Fruit fly (Drosophila melanogaster) whole organism, embryonic: ENCODE data around the gene cue.

Experiments used
- Atf3 ChIP-seq: fragments of 200-800 bp; sonication (Bioruptor generic); optimal IDR thresholded peaks from 3 replicates; lab custom pipeline; 2016; ENCODE audit warnings: missing biosample characterization, missing genetic modification characterization
- Bdp1 ChIP-seq: fragments of 200-800 bp; sonication (Bioruptor generic); optimal IDR thresholded peaks from 3 replicates; lab custom pipeline; 2016; ENCODE audit warnings: missing biosample characterization, missing genetic modification characterization
- CG11398 ChIP-seq: fragments of 200-800 bp; sonication (Bioruptor generic); optimal IDR thresholded peaks from 2 replicates; lab custom pipeline; 2016; ENCODE audit warnings: missing biosample characterization, missing genetic modification characterization
- CG13287 ChIP-seq: fragments of 200-800 bp; sonication (Bioruptor generic); IDR thresholded peaks from 2 replicates; pipeline ENCODE4 v1.3.6; 2022; ENCODE audit warnings: missing biosample characterization, missing genetic modification characterization; ENCODE audit not compliant: partially characterized antibody
- CG13296 ChIP-seq: fragments of 200-800 bp; sonication (Bioruptor generic); optimal IDR thresholded peaks from 3 replicates; lab custom pipeline; 2018; ENCODE audit warnings: missing biosample characterization, mild to moderate bottlenecking, missing genetic modification characterization
- CG14860 ChIP-seq: fragments of 200-800 bp; sonication (Bioruptor generic); IDR thresholded peaks from 3 replicates; pipeline ENCODE4 v1.3.6; 2022; ENCODE audit warnings: missing biosample characterization, missing genetic modification characterization; ENCODE audit not compliant: partially characterized antibody
- CG1529 ChIP-seq: fragments of 200-800 bp; sonication (Bioruptor generic); optimal IDR thresholded peaks from 3 replicates; lab custom pipeline; 2018; ENCODE audit warnings: missing biosample characterization, missing genetic modification characterization
- CG15514 ChIP-seq: fragments of 200-800 bp; sonication (Bioruptor generic); optimal IDR thresholded peaks from 3 replicates; lab custom pipeline; 2017; ENCODE audit warnings: missing biosample characterization, missing genetic modification characterization, mild to moderate bottlenecking, moderate library complexity, missing genetic modification reagents
- CG16779 ChIP-seq: fragments of 200-800 bp; sonication (Bioruptor generic); IDR thresholded peaks from 2 replicates; pipeline ENCODE4 v1.3.6; 2022; ENCODE audit warnings: missing biosample characterization, missing genetic modification characterization
- CG2199 ChIP-seq: fragments of 200-800 bp; sonication (Bioruptor generic); IDR thresholded peaks from 3 replicates; pipeline ENCODE4 v1.3.6; 2022; ENCODE audit warnings: missing biosample characterization, missing genetic modification characterization
- CG2712 ChIP-seq: fragments of 200-800 bp; optimal IDR thresholded peaks from 3 replicates; lab custom pipeline; 2019; ENCODE audit warnings: missing biosample characterization, mild to moderate bottlenecking, missing genetic modification characterization, moderate library complexity
- CG3163 ChIP-seq: fragments of 200-800 bp; sonication (Bioruptor generic); optimal IDR thresholded peaks from 3 replicates; lab custom pipeline; 2016; ENCODE audit warnings: missing biosample characterization, missing genetic modification characterization
- CG4404 ChIP-seq: fragments of 200-800 bp; sonication (Bioruptor generic); IDR thresholded peaks from 2 replicates; pipeline ENCODE4 v1.3.6; 2022; ENCODE audit warnings: missing biosample characterization, missing genetic modification characterization
- CG4707 ChIP-seq: fragments of 200-800 bp; sonication (Bioruptor generic); optimal IDR thresholded peaks from 2 replicates; lab custom pipeline; 2018; ENCODE audit warnings: missing biosample characterization, mild to moderate bottlenecking, missing genetic modification characterization, moderate library complexity
- CG6689 ChIP-seq: fragments of 200-800 bp; sonication (Bioruptor generic); IDR thresholded peaks from 2 replicates; pipeline ENCODE4 v1.3.6; 2022; ENCODE audit warnings: missing biosample characterization, missing genetic modification characterization
- CG6854 ChIP-seq: fragments of 200-800 bp; sonication (Bioruptor generic); optimal IDR thresholded peaks from 3 replicates; lab custom pipeline; 2017; ENCODE audit warnings: missing biosample characterization, mild to moderate bottlenecking, missing genetic modification characterization
- CG7786 ChIP-seq: fragments of 200-800 bp; sonication (Bioruptor generic); optimal IDR thresholded peaks from 2 replicates; lab custom pipeline; 2016; ENCODE audit warnings: missing biosample characterization, missing genetic modification characterization
- CG7839 ChIP-seq: fragments of 200-800 bp; sonication (Bioruptor generic); optimal IDR thresholded peaks from 3 replicates; lab custom pipeline; 2018; ENCODE audit warnings: missing biosample characterization, mild to moderate bottlenecking, missing genetic modification characterization, moderate library complexity
- CG8089 ChIP-seq: fragments of 200-800 bp; sonication (Bioruptor generic); optimal IDR thresholded peaks from 3 replicates; lab custom pipeline; 2016; ENCODE audit warnings: missing biosample characterization, missing genetic modification characterization
- CG8290 ChIP-seq, 3 experiments: fragments of 200-800 bp; sonication (Bioruptor generic); optimal IDR thresholded peaks; 2 replicates each; lab custom pipeline; 2016 to 2019; ENCODE audit warnings: missing biosample characterization in 3 of 3, missing genetic modification characterization in 3 of 3, mild to moderate bottlenecking in 2 of 3, moderate library complexity in 1 of 3
- Dll ChIP-seq: fragments of 200-800 bp; sonication (Bioruptor generic); IDR thresholded peaks from 4 replicates; pipeline ENCODE4 v1.3.6; 2022; ENCODE audit warnings: missing biosample characterization, missing genetic modification characterization; ENCODE audit not compliant: partially characterized antibody
- Doc3 ChIP-seq: fragments of 200-800 bp; sonication (Bioruptor generic); IDR thresholded peaks from 3 replicates; pipeline ENCODE4 v1.3.6; 2022; ENCODE audit warnings: missing biosample characterization, missing genetic modification characterization; ENCODE audit not compliant: partially characterized antibody
- Drgx ChIP-seq: fragments of 200-800 bp; sonication (Bioruptor generic); IDR thresholded peaks from 2 replicates; pipeline ENCODE4 v1.3.6; 2022; ENCODE audit warnings: missing biosample characterization, missing genetic modification characterization
- HLH3B ChIP-seq: fragments of 200-800 bp; sonication (Bioruptor generic); IDR thresholded peaks from 2 replicates; pipeline ENCODE4 v1.3.6; 2022; ENCODE audit warnings: missing biosample characterization, missing genetic modification characterization
- HLH4C ChIP-seq: fragments of 200-800 bp; sonication (Bioruptor generic); IDR thresholded peaks from 3 replicates; pipeline ENCODE4 v1.3.6; 2022; ENCODE audit warnings: missing biosample characterization, missing genetic modification characterization; ENCODE audit not compliant: partially characterized antibody
- HLH54F ChIP-seq: fragments of 200-800 bp; sonication (Bioruptor generic); optimal IDR thresholded peaks from 3 replicates; lab custom pipeline; 2016; ENCODE audit warnings: missing biosample characterization, missing genetic modification characterization
- Hr3 ChIP-seq: fragments of 200-800 bp; sonication (Bioruptor generic); optimal IDR thresholded peaks from 3 replicates; lab custom pipeline; 2016; ENCODE audit warnings: missing biosample characterization, missing genetic modification characterization
- Opbp ChIP-seq: fragments of 200-800 bp; sonication (Bioruptor generic); IDR thresholded peaks from 3 replicates; pipeline ENCODE4 v1.3.6; 2022; ENCODE audit warnings: missing biosample characterization, missing genetic modification characterization; ENCODE audit not compliant: partially characterized antibody
- PHDP ChIP-seq: fragments of 200-800 bp; sonication (Bioruptor generic); optimal IDR thresholded peaks from 3 replicates; lab custom pipeline; 2018; ENCODE audit warnings: missing biosample characterization, mild to moderate bottlenecking, missing genetic modification characterization, moderate library complexity
- abd-A ChIP-seq: fragments of 200-800 bp; sonication (Bioruptor generic); optimal IDR thresholded peaks from 3 replicates; lab custom pipeline; 2019; ENCODE audit warnings: missing biosample characterization, mild to moderate bottlenecking, missing genetic modification characterization, moderate library complexity
- ap ChIP-seq: fragments of 200-800 bp; sonication (Bioruptor generic); IDR thresholded peaks from 2 replicates; pipeline ENCODE4 v1.3.6; 2022; ENCODE audit warnings: missing biosample characterization, missing genetic modification characterization
- cwo ChIP-seq: fragments of 200-800 bp; sonication (Bioruptor generic); optimal IDR thresholded peaks from 3 replicates; lab custom pipeline; 2017; ENCODE audit warnings: missing biosample characterization, missing genetic modification characterization, mild to moderate bottlenecking, moderate library complexity, missing genetic modification reagents
- exex ChIP-seq: fragments of 200-800 bp; sonication (Bioruptor generic); optimal IDR thresholded peaks from 4 replicates; lab custom pipeline; 2018; ENCODE audit warnings: missing biosample characterization, mild to moderate bottlenecking, missing genetic modification characterization, moderate library complexity
- fd3F ChIP-seq: fragments of 200-800 bp; sonication (Bioruptor generic); optimal IDR thresholded peaks from 2 replicates; lab custom pipeline; 2018; ENCODE audit warnings: missing biosample characterization, mild to moderate bottlenecking, missing genetic modification characterization, moderate library complexity
- hbn ChIP-seq: fragments of 200-800 bp; sonication (Bioruptor generic); IDR thresholded peaks from 2 replicates; pipeline ENCODE4 v1.3.6; 2022; ENCODE audit warnings: missing biosample characterization, missing genetic modification characterization; ENCODE audit not compliant: partially characterized antibody
- inv ChIP-seq: fragments of 200-800 bp; sonication (Bioruptor generic); IDR thresholded peaks from 2 replicates; pipeline ENCODE4 v1.3.6; 2022; ENCODE audit warnings: missing biosample characterization, missing genetic modification characterization; ENCODE audit not compliant: partially characterized antibody
- odd ChIP-seq: fragments of 200-800 bp; sonication (Bioruptor generic); optimal IDR thresholded peaks from 2 replicates; lab custom pipeline; 2017; ENCODE audit warnings: missing biosample characterization, mild to moderate bottlenecking, missing genetic modification characterization
- pan ChIP-seq, 4 experiments: fragments of >200 bp in 3 of 4; fragments of 200-800 bp in 1 of 4; sonication (Bioruptor generic) in 1 of 4; optimal IDR thresholded peaks in 3 of 4; IDR thresholded peaks in 1 of 4; 2 replicates each; pipeline versions ENCODE4 v1.3.6 to Lab custom; 2017 to 2022; ENCODE audit warnings: missing biosample characterization in 2 of 4, missing genetic modification characterization in 2 of 4, mixed read lengths in 1 of 4
- pros ChIP-seq: fragments of 200-800 bp; sonication (Bioruptor generic); optimal IDR thresholded peaks from 3 replicates; lab custom pipeline; 2019; ENCODE audit warnings: missing biosample characterization, mild to moderate bottlenecking, missing genetic modification characterization, moderate library complexity
- salm ChIP-seq: fragments of 200-800 bp; sonication (Bioruptor generic); optimal IDR thresholded peaks from 2 replicates; lab custom pipeline; 2018; ENCODE audit warnings: missing biosample characterization, mild to moderate bottlenecking, missing genetic modification characterization
- sens ChIP-seq: fragments of 200-800 bp; sonication (Bioruptor generic); peaks from one replicate; lab custom pipeline; 2016; ENCODE audit warnings: missing biosample characterization, missing genetic modification characterization
- sqz ChIP-seq: fragments of 200-800 bp; sonication (Bioruptor generic); optimal IDR thresholded peaks from 3 replicates; lab custom pipeline; 2018; ENCODE audit warnings: missing biosample characterization, mild to moderate bottlenecking, missing genetic modification characterization
- ssp ChIP-seq: fragments of 200-800 bp; sonication (Bioruptor generic); IDR thresholded peaks from 2 replicates; pipeline ENCODE4 v1.3.6; 2022; ENCODE audit warnings: missing biosample characterization, missing genetic modification characterization
- sug ChIP-seq: fragments of 200-800 bp; optimal IDR thresholded peaks from 2 replicates; lab custom pipeline; 2019; ENCODE audit warnings: missing biosample characterization, mild to moderate bottlenecking, missing genetic modification characterization, moderate library complexity
- tap ChIP-seq: fragments of 200-800 bp; optimal IDR thresholded peaks from 3 replicates; lab custom pipeline; 2019; ENCODE audit warnings: missing biosample characterization, mild to moderate bottlenecking, missing genetic modification characterization, moderate library complexity
- vvl ChIP-seq: fragments of 200-800 bp; sonication (Bioruptor generic); IDR thresholded peaks from 2 replicates; pipeline ENCODE4 v1.3.6; 2022; ENCODE audit warnings: missing biosample characterization, missing genetic modification characterization
- zen2 ChIP-seq: fragments of 200-800 bp; sonication (Bioruptor generic); IDR thresholded peaks from 3 replicates; pipeline ENCODE4 v1.3.6; 2022; ENCODE audit warnings: missing biosample characterization, missing genetic modification characterization; ENCODE audit not compliant: partially characterized antibody
- zfh1 ChIP-seq: fragments of 200-800 bp; sonication (Bioruptor generic); IDR thresholded peaks from 3 replicates; pipeline ENCODE4 v1.3.6; 2022; ENCODE audit warnings: missing biosample characterization, missing genetic modification characterization

Gene cue

dm6 chr3L:1488592-1489183 lies 28.4 kb downstream of the cue start (continued):
- TF ChIP-seq CG4707 (GFP tag; lab: Kevin White, UChicago) = peak; percentile 95
- peak; percentile 99 for TF ChIP-seq Bdp1
- TF ChIP-seq CG15514 = peak; percentile 76
- no peak for TF ChIP-seq HLH3B (GFP tag; lab: Robert Waterston, UW)
- no peak for TF ChIP-seq CG7786 (GFP tag; lab: Kevin White, UChicago)
- peak; percentile 86 for TF ChIP-seq Opbp
- TF ChIP-seq salm = no peak
- TF ChIP-seq CG7839 (tag; lab: Kevin White, UChicago) = no peak
- 0 out of 3 replicates have a peak, but pooled peaks have one; percentile 43 for TF ChIP-seq Doc3 (GFP tag; lab: Robert Waterston, UW)
- peak; percentile 29 for TF ChIP-seq CG13296 (GFP tag; lab: Kevin White, UChicago)
- TF ChIP-seq CG1529 (GFP tag; lab: Kevin White, UChicago) = no peak
- TF ChIP-seq CG2712 (tag; lab: Kevin White, UChicago) = no peak
- TF ChIP-seq abd-A (tag; lab: Kevin White, UChicago) = no peak
- TF ChIP-seq sens (GFP tag; lab: Kevin White, UChicago) = peak; percentile 81
- no peak for TF ChIP-seq pan (optimal IDR thresholded peaks at IDR 0.05; lab: Kevin White, UChicago)
- no peak for TF ChIP-seq pan (GFP tag; optimal IDR thresholded peaks at IDR 0.05 in 1 of 2, IDR thresholded peaks at IDR 0.05 in 1 of 2)
- no peak for TF ChIP-seq CG4404
- peak; percentile 1 for TF ChIP-seq CG3163 (GFP tag; lab: Kevin White, UChicago)
- peak; percentile 59 for TF ChIP-seq hbn (GFP tag; lab: Robert Waterston, UW)
- peak; percentile 76 for TF ChIP-seq sug
- TF ChIP-seq exex (tag; lab: Kevin White, UChicago) = peak; percentile 52
- TF ChIP-seq ap (GFP tag; lab: Robert Waterston, UW) = no peak
- TF ChIP-seq zen2 = peak; percentile 56; the same call in 2 of the 3 replicates
- TF ChIP-seq CG13287 (GFP tag; lab: Robert Waterston, UW) = peak; percentile 69
- peak; percentile 52; the same call in 2 of the 4 replicates for TF ChIP-seq Dll
- TF ChIP-seq Drgx (GFP tag; lab: Robert Waterston, UW) = no peak
- TF ChIP-seq CG6689 (GFP tag; lab: Robert Waterston, UW) = no peak
- TF ChIP-seq tap = peak; percentile 27
- peak; percentile 51 for TF ChIP-seq sqz (GFP tag; lab: Kevin White, UChicago)
- no peak for TF ChIP-seq Atf3 (GFP tag; lab: Kevin White, UChicago)
- TF ChIP-seq CG16779 (GFP tag; lab: Robert Waterston, UW) = no peak
- TF ChIP-seq fd3F (GFP tag; lab: Kevin White, UChicago) = no peak
- no peak for TF ChIP-seq CG8089 (GFP tag; lab: Kevin White, UChicago)
- TF ChIP-seq PHDP (tag; lab: Kevin White, UChicago) = peak; percentile 14
- peak; percentile 81 for TF ChIP-seq CG2199 (GFP tag; lab: Robert Waterston, UW)
- TF ChIP-seq CG14860 = peak; percentile 71
- no peak for TF ChIP-seq odd (GFP tag; lab: Kevin White, UChicago)
- TF ChIP-seq Hr3 (GFP tag; lab: Kevin White, UChicago) = no peak
- TF ChIP-seq zfh1 (GFP tag; lab: Robert Waterston, UW) = no peak
- TF ChIP-seq vvl (GFP tag; lab: Robert Waterston, UW) = peak; percentile 50; the same call in 1 of the 2 replicates
- peak; percentile 71 for TF ChIP-seq HLH4C (GFP tag; lab: Robert Waterston, UW)
- peak; percentile 2 for TF ChIP-seq cwo (GFP tag; lab: Kevin White, UChicago)
- TF ChIP-seq CG8290 (GFP tag; optimal IDR thresholded peaks at IDR 0.05; lab: Kevin White, UChicago) = no peak
- TF ChIP-seq CG8290 (tag; optimal IDR thresholded peaks at IDR 0.05; lab: Kevin White, UChicago) = peak in 1 of 2 experiments; percentile 52
- TF ChIP-seq CG6854 = peak; percentile 19
- TF ChIP-seq pros = peak; percentile 100
- peak; percentile 58 for TF ChIP-seq inv (GFP tag; lab: Robert Waterston, UW)
- TF ChIP-seq CG11398 (GFP tag; lab: Kevin White, UChicago) = no peak
- no peak for TF ChIP-seq ssp (GFP tag; lab: Robert Waterston, UW)
- no peak for TF ChIP-seq HLH54F (GFP tag; lab: Kevin White, UChicago)
